Fruit fly (Drosophila melanogaster) Kc167 (cell line): ENCODE results near the gene Usp47.

Source experiments
- Sin3A ChIP-seq: fragments of >200 bp; optimal IDR thresholded peaks from 2 replicates; lab custom pipeline; 2018; ENCODE audit warnings: missing external identifiers
- h ChIP-seq: fragments of >200 bp; optimal IDR thresholded peaks from 3 replicates; lab custom pipeline; 2018; ENCODE audit warnings: missing external identifiers
- insv ChIP-seq: fragments of >200 bp; optimal IDR thresholded peaks from 3 replicates; lab custom pipeline; 2018; ENCODE audit warnings: missing external identifiers
- psq ChIP-seq: fragments of >200 bp; optimal IDR thresholded peaks from 2 replicates; lab custom pipeline; 2017; ENCODE audit warnings: missing external identifiers
- ttk ChIP-seq: sonication (Bioruptor generic); optimal IDR thresholded peaks from 2 replicates; lab custom pipeline; 2017; ENCODE audit warnings: missing external identifiers

dm6 chr3L:5770817-5771425 is 18.1 kb downstream of the Usp47 start:
- no peak for TF ChIP-seq h
- TF ChIP-seq Sin3A (lab: Kevin White, UChicago) = no peak
- TF ChIP-seq insv = no peak
- TF ChIP-seq psq (lab: Kevin White, UChicago) = no peak
- TF ChIP-seq ttk (lab: Kevin White, UChicago) = no peak
